Worm (Caenorhabditis elegans) whole organism, young adult: Measurements from ENCODE around the gene madf-4.
"Not testable (repeated sequence)": the region's sequence is repeated elsewhere in the genome, so short reads cannot be mapped to it uniquely, and the experiment has no call there.

Experiments used
- B0019.2 ChIP-seq: fragments of 200-800 bp; sonication (Bioruptor generic); conservative IDR thresholded peaks from 2 replicates; pipeline ENCODE4 v1.3.6; 2022; ENCODE audit warnings: missing genetic modification reagents, missing genetic modification characterization, missing compliant biosample characterization
- B0336.3 ChIP-seq: fragments of 200-800 bp; sonication (Bioruptor generic); IDR thresholded peaks from 2 replicates; pipeline ENCODE4 v1.3.6; 2022; ENCODE audit warnings: missing genetic modification characterization, missing compliant biosample characterization
- D2030.7 ChIP-seq: fragments of 200-800 bp; sonication (Bioruptor generic); IDR thresholded peaks from 2 replicates; pipeline ENCODE4 v1.3.6; 2022; ENCODE audit warnings: missing genetic modification reagents, missing genetic modification characterization, missing compliant biosample characterization
- F23B12.7 ChIP-seq: sonication (generic microtip); optimal IDR thresholded peaks from 2 replicates; lab custom pipeline; 2017; ENCODE audit warnings: missing genetic modification characterization, mild to moderate bottlenecking, missing compliant biosample characterization, antibody characterized with exemption, moderate library complexity; ENCODE audit not compliant: insufficient read depth
- K12H6.12 ChIP-seq: fragments of 200-800 bp; sonication (Bioruptor generic); optimal IDR thresholded peaks from 2 replicates; lab custom pipeline; 2018; ENCODE audit warnings: mild to moderate bottlenecking, missing genetic modification characterization, missing compliant biosample characterization
- T07F8.4 ChIP-seq: sonication (generic microtip); optimal IDR thresholded peaks from 2 replicates; lab custom pipeline; 2016; ENCODE audit warnings: mild to moderate bottlenecking, missing genetic modification characterization, moderate library complexity, missing compliant biosample characterization
- Y53G8AR.9 ChIP-seq: fragments of 200-800 bp; sonication (Bioruptor generic); conservative IDR thresholded peaks from 2 replicates; pipeline ENCODE4 v1.3.6; 2022; ENCODE audit warnings: missing genetic modification reagents, missing genetic modification characterization, missing compliant biosample characterization
- Y67H2A.10 ChIP-seq: fragments of 200-800 bp; sonication (Bioruptor generic); conservative IDR thresholded peaks from 2 replicates; pipeline ENCODE4 v1.3.6; 2022; ENCODE audit warnings: missing genetic modification reagents, missing genetic modification characterization, missing compliant biosample characterization
- Y95B8A.8 ChIP-seq: fragments of 200-800 bp; sonication (Bioruptor generic); IDR thresholded peaks from 2 replicates; pipeline ENCODE4 v1.3.6; 2022; ENCODE audit warnings: missing genetic modification reagents, missing genetic modification characterization, missing compliant biosample characterization
- aptf-2 ChIP-seq: fragments of 200-800 bp; sonication (Bioruptor generic); conservative IDR thresholded peaks from 2 replicates; pipeline ENCODE4 v1.3.6; 2022; ENCODE audit warnings: missing genetic modification reagents, missing genetic modification characterization, missing compliant biosample characterization
- athp-1 ChIP-seq: sonication (generic microtip); optimal IDR thresholded peaks from 2 replicates; lab custom pipeline; 2017; ENCODE audit warnings: mild to moderate bottlenecking, missing genetic modification characterization, missing compliant biosample characterization
- attf-3 ChIP-seq: fragments of 200-800 bp; sonication (Bioruptor generic); conservative IDR thresholded peaks from 2 replicates; pipeline ENCODE4 v1.3.6; 2022; ENCODE audit warnings: missing genetic modification reagents, missing genetic modification characterization, missing compliant biosample characterization
- attf-5 ChIP-seq: fragments of 200-800 bp; sonication (Bioruptor generic); optimal IDR thresholded peaks from 2 replicates; lab custom pipeline; 2018; ENCODE audit warnings: mild to moderate bottlenecking, missing genetic modification characterization, missing compliant biosample characterization
- bed-2 ChIP-seq: fragments of 200-800 bp; sonication (Bioruptor generic); IDR thresholded peaks from 2 replicates; pipeline ENCODE4 v1.3.6; 2022; ENCODE audit warnings: missing genetic modification reagents, missing genetic modification characterization, missing compliant biosample characterization
- cebp-1 ChIP-seq, 2 experiments: fragments of 200-800 bp in 1 of 2; sonication (Bioruptor generic) in 1 of 2; sonication (generic microtip) in 1 of 2; IDR thresholded peaks in 1 of 2; optimal IDR thresholded peaks in 1 of 2; 2 replicates each; pipeline versions ENCODE4 v1.3.6 to Lab custom; 2017 to 2022; ENCODE audit warnings: missing compliant biosample characterization in 2 of 2, missing genetic modification characterization in 2 of 2, mild to moderate bottlenecking in 1 of 2, missing genetic modification reagents in 1 of 2, moderate library complexity in 1 of 2
- ceh-100 ChIP-seq: fragments of 200-800 bp; sonication (Bioruptor generic); IDR thresholded peaks from 2 replicates; pipeline ENCODE4 v1.3.6; 2022; ENCODE audit warnings: missing genetic modification reagents, missing genetic modification characterization, missing compliant biosample characterization
- ceh-27 ChIP-seq: fragments of 200-800 bp; sonication (Bioruptor generic); optimal IDR thresholded peaks from 2 replicates; lab custom pipeline; 2018; ENCODE audit warnings: mild to moderate bottlenecking, missing genetic modification characterization, moderate library complexity, missing compliant biosample characterization
- ceh-91 ChIP-seq: fragments of 200-800 bp; sonication (Bioruptor generic); IDR thresholded peaks from 2 replicates; pipeline ENCODE4 v1.3.6; 2022; ENCODE audit warnings: missing genetic modification reagents, missing genetic modification characterization, missing compliant biosample characterization
- chd-7 ChIP-seq: sonication (generic microtip); optimal IDR thresholded peaks from 2 replicates; lab custom pipeline; 2016; ENCODE audit warnings: mild to moderate bottlenecking, missing genetic modification characterization, moderate library complexity, missing compliant biosample characterization
- dox-1 ChIP-seq: fragments of 200-800 bp; sonication (Bioruptor generic); IDR thresholded peaks from 2 replicates; pipeline ENCODE4 v1.3.6; 2022; ENCODE audit warnings: missing genetic modification reagents, missing genetic modification characterization, missing compliant biosample characterization
- dpl-1 ChIP-seq: fragments of 150-350 bp; optimal IDR thresholded peaks from 2 replicates; lab custom pipeline; 2014; ENCODE audit warnings: missing biosample characterization, missing genetic modification reagents, missing genetic modification characterization
- egrh-3 ChIP-seq: fragments of 200-800 bp; sonication (Bioruptor generic); IDR thresholded peaks from 2 replicates; pipeline ENCODE4 v1.3.6; 2022; ENCODE audit warnings: missing genetic modification reagents, missing genetic modification characterization, missing compliant biosample characterization
- ekl-4 ChIP-seq: fragments of 200-800 bp; sonication (Bioruptor generic); IDR thresholded peaks from 2 replicates; pipeline ENCODE4 v1.3.6; 2022; ENCODE audit warnings: missing genetic modification reagents, missing genetic modification characterization, missing compliant biosample characterization
- him-1 ChIP-seq: sonication (generic microtip); optimal IDR thresholded peaks from 2 replicates; lab custom pipeline; 2016; ENCODE audit warnings: missing genotype, missing genetic modification reagents, missing genetic modification characterization, missing compliant biosample characterization
- hmg-1.2 ChIP-seq: fragments of 200-800 bp; sonication (Bioruptor generic); IDR thresholded peaks from 2 replicates; pipeline ENCODE4 v1.3.6; 2022; ENCODE audit warnings: missing genetic modification reagents, missing genetic modification characterization, missing compliant biosample characterization
- let-607 ChIP-seq, 2 experiments: fragments of 200-800 bp in 1 of 2; sonication (Bioruptor generic) in 1 of 2; sonication (generic microtip) in 1 of 2; optimal IDR thresholded peaks; 2 replicates each; lab custom pipeline; 2016 to 2018; ENCODE audit warnings: mild to moderate bottlenecking in 2 of 2, missing compliant biosample characterization in 2 of 2, missing genetic modification characterization in 2 of 2, moderate library complexity in 2 of 2, missing genotype in 1 of 2
- lin-26 ChIP-seq: fragments of 200-800 bp; sonication (Bioruptor generic); IDR thresholded peaks from 2 replicates; pipeline ENCODE4 v1.3.6; 2022; ENCODE audit warnings: missing genetic modification reagents, missing genetic modification characterization, missing compliant biosample characterization
- lin-40 ChIP-seq: sonication (generic microtip); optimal IDR thresholded peaks from 2 replicates; lab custom pipeline; 2016; ENCODE audit warnings: missing genetic modification characterization, mild to moderate bottlenecking, missing compliant biosample characterization, missing genotype, missing genetic modification reagents
- lsl-1 ChIP-seq: fragments of 200-800 bp; sonication (Bioruptor generic); optimal IDR thresholded peaks from 2 replicates; lab custom pipeline; 2018; ENCODE audit warnings: mild to moderate bottlenecking, missing genetic modification characterization, moderate library complexity, missing compliant biosample characterization
- madf-10 ChIP-seq: sonication (generic microtip); optimal IDR thresholded peaks from 2 replicates; lab custom pipeline; 2016; ENCODE audit warnings: mild to moderate bottlenecking, missing genetic modification characterization, missing compliant biosample characterization
- madf-6 ChIP-seq: fragments of 200-800 bp; sonication (Bioruptor generic); IDR thresholded peaks from 2 replicates; pipeline ENCODE4 v1.3.6; 2022; ENCODE audit warnings: missing genetic modification reagents, missing genetic modification characterization, missing compliant biosample characterization
- madf-8 ChIP-seq: fragments of 200-800 bp; sonication (Bioruptor generic); conservative IDR thresholded peaks from 2 replicates; pipeline ENCODE4 v1.3.6; 2022; ENCODE audit warnings: missing genetic modification reagents, missing genetic modification characterization, missing compliant biosample characterization
- mcd-1 ChIP-seq: fragments of 200-800 bp; sonication (Bioruptor generic); IDR thresholded peaks from 2 replicates; pipeline ENCODE4 v1.3.6; 2022; ENCODE audit warnings: missing genetic modification reagents, missing genetic modification characterization, missing compliant biosample characterization
- nfyb-1 ChIP-seq: fragments of 200-800 bp; sonication (Bioruptor generic); IDR thresholded peaks from 2 replicates; pipeline ENCODE4 v1.3.6; 2022; ENCODE audit warnings: missing genetic modification reagents, missing genetic modification characterization, missing compliant biosample characterization
- nhr-80 ChIP-seq: sonication (generic microtip); optimal IDR thresholded peaks from 2 replicates; lab custom pipeline; 2016; ENCODE audit warnings: missing genetic modification characterization, missing compliant biosample characterization
- pbrm-1 ChIP-seq: fragments of 200-800 bp; sonication (Bioruptor generic); IDR thresholded peaks from 2 replicates; pipeline ENCODE4 v1.3.6; 2022; ENCODE audit warnings: missing genetic modification reagents, missing genetic modification characterization, missing compliant biosample characterization
- rcor-1 ChIP-seq: fragments of 200-800 bp; sonication (Bioruptor generic); IDR thresholded peaks from 2 replicates; pipeline ENCODE4 v1.3.6; 2022; ENCODE audit warnings: missing genetic modification reagents, missing genetic modification characterization, missing compliant biosample characterization
- rpc-1 ChIP-seq, 2 experiments: fragments of 150-350 bp in 1 of 2; sonication (generic microtip) in 1 of 2; optimal IDR thresholded peaks; 2 replicates each; lab custom pipeline; 2014 to 2018; ENCODE audit warnings: missing biosample characterization in 1 of 2, missing genetic modification characterization in 1 of 2, missing genetic modification reagents in 1 of 2, missing genotype in 1 of 2
- snpc-4 ChIP-seq, 5 experiments: fragments of 150-350 bp in 1 of 5; sonication (generic microtip) in 4 of 5; optimal IDR thresholded peaks; 2 replicates each; lab custom pipeline; 2014 to 2018; ENCODE audit warnings: missing genetic modification characterization in 5 of 5, missing biosample characterization in 3 of 5, antibody characterized with exemption in 2 of 5, mild to moderate bottlenecking in 2 of 5, missing compliant biosample characterization in 2 of 5, missing genotype in 2 of 5, moderate library complexity in 2 of 5, missing genetic modification reagents in 1 of 5
- tbp1 ChIP-seq: fragments of 200-800 bp; sonication (Bioruptor generic); optimal IDR thresholded peaks from 2 replicates; lab custom pipeline; 2018; ENCODE audit warnings: mild to moderate bottlenecking, missing genetic modification characterization, missing compliant biosample characterization
- ztf-18 ChIP-seq: sonication (generic microtip); optimal IDR thresholded peaks from 2 replicates; lab custom pipeline; 2016; ENCODE audit warnings: missing genotype, mild to moderate bottlenecking, missing genetic modification characterization, missing compliant biosample characterization
- ztf-26 ChIP-seq: sonication (generic microtip); optimal IDR thresholded peaks from 2 replicates; lab custom pipeline; 2017; ENCODE audit warnings: missing genetic modification characterization, missing compliant biosample characterization
- ztf-28 ChIP-seq: fragments of 200-800 bp; sonication (Bioruptor generic); IDR thresholded peaks from 2 replicates; pipeline ENCODE4 v1.3.6; 2022; ENCODE audit warnings: missing genetic modification reagents, missing genetic modification characterization, missing compliant biosample characterization

madf-4 gene

ce11 chrV:9980731-9981483, 18.6 kb upstream of the madf-4 start, which contains the start of the genes ruvb-1 and tofu-1:
Gene ruvb-1 (minus strand): TSS chrV:9980802.
Gene tofu-1 (plus strand): TSS chrV:9981147.
- TF ChIP-seq madf-6 (GFP tag; lab: Robert Waterston, UW): peak; percentile 53; the same call in 1 of the 2 replicates
- TF ChIP-seq ceh-100 (GFP tag; lab: Robert Waterston, UW): peak; percentile 97
- TF ChIP-seq let-607 (tag; optimal IDR thresholded peaks at IDR 0.05; lab: Kevin White, UChicago): peak in 1 of 2 experiments; percentile 34
- 0 out of 2 replicates have a peak, but pooled peaks have one; percentile 14 for TF ChIP-seq Y95B8A.8 (GFP tag; lab: Robert Waterston, UW)
- TF ChIP-seq lin-40 (tag; lab: Kevin White, UChicago): peak; percentile 90
- peak; percentile 14 for TF ChIP-seq tbp1 (GFP tag; lab: Kevin White, UChicago)
- peak; percentile 34 for TF ChIP-seq rpc-1 (optimal IDR thresholded peaks at IDR 0.05; lab: Kevin White, UChicago)
- TF ChIP-seq rpc-1 (tag; optimal IDR thresholded peaks at IDR 0.05; lab: Kevin White, UChicago); snpc-4 (GFP tag; optimal IDR thresholded peaks at IDR 0.05; lab: Kevin White, UChicago): not testable (repeated sequence)
- 0 out of 2 replicates have a peak, but pooled peaks have one; percentile 62 for TF ChIP-seq aptf-2 (GFP tag; lab: Robert Waterston, UW)
- peak in 2 of 4 experiments; percentile 47 to 62 for TF ChIP-seq snpc-4 (tag; optimal IDR thresholded peaks at IDR 0.05; lab: Kevin White, UChicago)
- peak; percentile 59 for TF ChIP-seq rcor-1 (GFP tag; lab: Robert Waterston, UW)
- peak; percentile 74; the same call in 1 of the 2 replicates for TF ChIP-seq pbrm-1
- TF ChIP-seq ztf-18 (tag; lab: Kevin White, UChicago): peak; percentile 50
- 0 out of 2 replicates have a peak, but pooled peaks have one; percentile 15 for TF ChIP-seq madf-8 (GFP tag; lab: Robert Waterston, UW)
- peak; percentile 58 for TF ChIP-seq ztf-26 (tag; lab: Kevin White, UChicago)
- 0 out of 2 replicates have a peak, but pooled peaks have one; percentile 63 for TF ChIP-seq cebp-1 (GFP tag; IDR thresholded peaks at IDR 0.05; lab: Robert Waterston, UW)
- TF ChIP-seq cebp-1 (tag; optimal IDR thresholded peaks at IDR 0.05; lab: Kevin White, UChicago): peak; percentile 69
- 0 out of 2 replicates have a peak, but pooled peaks have one; percentile 56 for TF ChIP-seq bed-2
- peak; percentile 63 for TF ChIP-seq lsl-1 (GFP tag; lab: Kevin White, UChicago)
- peak; percentile 33; the same call in 1 of the 2 replicates for TF ChIP-seq lin-26 (GFP tag; lab: Robert Waterston, UW)
- TF ChIP-seq B0336.3 (GFP tag; lab: Robert Waterston, UW): 0 out of 2 replicates have a peak, but pooled peaks have one; percentile 15
- peak; percentile 60; the same call in 1 of the 2 replicates for TF ChIP-seq ekl-4 (GFP tag; lab: Robert Waterston, UW)
- peak; percentile 80; the same call in 1 of the 2 replicates for TF ChIP-seq nfyb-1 (GFP tag; lab: Robert Waterston, UW)
- TF ChIP-seq ceh-91 (GFP tag; lab: Robert Waterston, UW): 0 out of 2 replicates have a peak, but pooled peaks have one; percentile 21
- TF ChIP-seq egrh-3 (GFP tag; lab: Robert Waterston, UW): peak; percentile 57
- peak; percentile 49 for TF ChIP-seq hmg-1.2 (GFP tag; lab: Robert Waterston, UW)
- TF ChIP-seq athp-1 (tag; lab: Kevin White, UChicago): peak; percentile 43
- peak; percentile 15 for TF ChIP-seq chd-7 (tag; lab: Kevin White, UChicago)
- peak; percentile 12 for TF ChIP-seq dpl-1 (GFP tag; lab: Kevin White, UChicago)
- TF ChIP-seq ceh-27: peak; percentile 59
- peak; percentile 74 for TF ChIP-seq attf-5
- TF ChIP-seq Y53G8AR.9 (GFP tag; lab: Robert Waterston, UW): peak; percentile 64
- TF ChIP-seq him-1 (tag; lab: Kevin White, UChicago): peak; percentile 14
- peak; percentile 60 for TF ChIP-seq nhr-80 (tag; lab: Kevin White, UChicago)
- 0 out of 2 replicates have a peak, but pooled peaks have one; percentile 52 for TF ChIP-seq ztf-28 (GFP tag; lab: Robert Waterston, UW)
- peak; percentile 91 for TF ChIP-seq mcd-1
- peak; percentile 70 for TF ChIP-seq madf-10 (tag; lab: Kevin White, UChicago)
- peak; percentile 37 for TF ChIP-seq F23B12.7
- 0 out of 2 replicates have a peak, but pooled peaks have one; percentile 47 for TF ChIP-seq Y67H2A.10 (GFP tag; lab: Robert Waterston, UW)
- peak; percentile 35 for TF ChIP-seq D2030.7 (GFP tag; lab: Robert Waterston, UW)
- TF ChIP-seq K12H6.12: peak; percentile 14
- peak; percentile 54; the same call in 1 of the 2 replicates for TF ChIP-seq dox-1
- TF ChIP-seq B0019.2 (GFP tag; lab: Robert Waterston, UW): 0 out of 2 replicates have a peak, but pooled peaks have one; percentile 45
- TF ChIP-seq attf-3 (GFP tag; lab: Robert Waterston, UW): peak; percentile 12; the same call in 1 of the 2 replicates
- TF ChIP-seq T07F8.4: peak; percentile 15
